Worm (Caenorhabditis elegans) whole organism, L4 larva: ENCODE measurements around the gene R02D5.6.
A peak's percentile ranks its signal among the peaks of the same experiment; 100 is the strongest.

Experiments used
- nhr-28 ChIP-seq: fragments of 150-350 bp; optimal IDR thresholded peaks from 2 replicates; lab custom pipeline; 2014; ENCODE audit warnings: missing biosample characterization, missing genetic modification characterization
- skn-1 ChIP-seq: fragments of 150-350 bp; optimal IDR thresholded peaks from 2 replicates; lab custom pipeline; 2014; ENCODE audit warnings: missing biosample characterization, missing genetic modification characterization

DNA sequence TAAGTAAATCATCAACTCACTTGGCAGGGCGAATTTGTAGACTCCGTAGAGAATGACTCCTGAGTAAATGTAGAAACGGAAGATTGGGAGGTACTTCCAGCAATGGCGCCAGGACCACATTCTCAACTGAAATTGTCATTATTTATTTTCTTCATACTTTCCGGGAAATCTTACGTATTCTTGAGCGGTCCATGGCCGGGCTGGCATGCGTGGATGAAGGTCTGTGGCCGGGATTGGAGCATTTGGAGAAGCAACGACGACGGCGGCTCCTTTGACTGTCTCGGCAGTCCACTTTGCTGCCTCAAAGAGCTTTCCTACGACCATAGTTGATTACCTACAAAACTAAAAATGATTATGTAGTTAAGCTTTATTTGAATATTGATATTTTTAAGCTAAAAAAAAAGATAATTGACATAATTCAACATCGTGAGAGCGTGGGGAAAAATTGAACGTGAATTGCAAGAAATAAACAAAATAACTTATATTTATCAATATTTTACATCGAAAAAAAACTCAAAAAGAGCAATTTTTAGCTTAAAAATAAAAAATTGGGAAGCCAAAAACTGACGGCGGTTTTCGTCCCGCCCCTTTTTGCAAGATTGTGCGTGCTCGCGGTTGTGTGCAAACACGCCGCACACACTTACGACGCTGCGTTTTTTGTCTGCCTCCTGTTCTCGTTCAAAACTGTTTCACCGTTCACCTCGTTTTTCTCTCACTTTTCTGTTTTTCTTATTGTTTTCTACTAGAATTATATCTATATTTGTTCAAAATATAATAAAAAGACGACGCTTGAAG, 6.1 kb upstream of the R02D5.6 start, which contains the start of gene ril-1:
- TF ChIP-seq nhr-28 (tag; lab: Kevin White, UChicago) = peak; percentile 59
- no peak for TF ChIP-seq skn-1 (tag; lab: Kevin White, UChicago)
